Worm (Caenorhabditis elegans): ENCODE results near the gene rheb-1.

Gene rheb-1

DNA sequence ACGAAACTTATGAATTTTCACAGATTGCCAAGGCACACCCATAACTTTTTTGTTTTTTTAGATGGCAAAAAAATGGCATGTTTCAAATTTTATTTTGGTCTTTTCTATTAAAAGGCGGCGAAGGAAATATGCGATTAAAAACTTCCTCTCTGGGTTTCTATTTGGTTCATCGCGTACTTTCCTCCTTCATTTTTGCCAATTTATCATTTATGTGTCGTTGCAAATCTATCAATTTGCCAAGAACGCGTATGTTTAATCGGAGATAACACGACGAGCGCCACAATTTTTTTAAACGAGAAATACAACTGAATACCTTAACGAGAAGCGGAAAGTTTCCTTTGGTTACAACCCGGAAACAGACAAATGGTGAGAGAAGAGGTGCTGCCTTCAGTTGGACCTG is 16.6 kb upstream of the rheb-1 start:
- TF ChIP-seq unc-130 (tag; optimal IDR thresholded peaks at IDR 0.05) (no peak), nhr-77 (tag; optimal IDR thresholded peaks at IDR 0.05) (no peak), skn-1 (tag; optimal IDR thresholded peaks at IDR 0.05) (no peak), ztf-11 (tag; optimal IDR thresholded peaks at IDR 0.05) (no peak), efl-3 (GFP tag; optimal IDR thresholded peaks at IDR 0.05) (no peak), grh-1 (GFP tag; IDR thresholded peaks at IDR 0.05) (no peak)

DNA sequence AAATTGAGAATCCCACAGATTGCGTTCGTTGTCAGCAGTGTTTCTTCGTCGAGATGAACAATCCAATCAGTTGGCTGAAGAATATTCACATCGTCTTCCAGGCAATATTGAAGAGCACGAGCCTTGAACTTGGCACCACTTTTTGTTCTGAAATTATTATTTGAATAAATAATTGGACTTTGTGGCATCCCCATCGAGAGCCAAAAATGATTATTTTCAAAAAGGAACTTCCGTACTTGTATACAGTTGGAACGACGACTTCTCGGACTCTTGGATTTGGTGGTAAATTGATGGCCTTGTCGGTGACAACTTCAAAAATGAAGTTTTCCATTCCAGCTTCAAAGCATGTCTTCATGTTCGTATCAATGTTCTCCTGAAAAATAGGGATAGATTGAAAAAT is 16.2 kb upstream of the rheb-1 start:
- no peak for TF ChIP-seq hpl-2 (GFP tag; optimal IDR thresholded peaks at IDR 0.05)
- TF ChIP-seq fkh-4 (tag; optimal IDR thresholded peaks at IDR 0.05; ENCODE audit: borderline replicate concordance), result no peak
- no peak for TF ChIP-seq C34B4.2 (tag; optimal IDR thresholded peaks at IDR 0.05)

DNA sequence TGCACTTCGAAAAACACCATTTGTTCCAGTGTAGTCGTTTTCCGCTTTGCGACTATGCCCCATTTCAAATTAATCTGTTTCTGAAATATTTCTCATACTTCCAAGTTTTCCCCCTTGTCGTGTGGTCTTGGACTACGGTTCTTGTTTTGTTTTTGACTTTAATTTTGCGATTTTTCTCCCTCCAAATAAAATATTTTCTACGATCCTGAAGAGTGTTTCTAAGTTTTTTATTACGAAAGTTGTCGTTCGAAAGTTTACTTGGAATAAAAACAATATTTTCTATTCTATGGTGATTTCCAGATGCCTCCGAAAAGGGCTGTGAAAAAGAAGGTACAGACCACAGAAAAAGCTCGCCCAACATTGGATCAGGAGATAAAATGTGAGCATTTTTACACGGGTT is 12.0 kb upstream of the rheb-1 start, which contains the start of gene tag-342:
TSS of gene tag-342 (plus strand) at position 301 of the 400 bp plus-strand sequence.
- no peak for TF ChIP-seq pax-3 (tag; optimal IDR thresholded peaks at IDR 0.05)
- TF ChIP-seq nhr-77 (tag; optimal IDR thresholded peaks at IDR 0.05), result no peak
- no peak for TF ChIP-seq nhr-85 (tag)
- TF ChIP-seq zip-4 (GFP tag; optimal IDR thresholded peaks at IDR 0.05), result no peak
- TF ChIP-seq unc-130 (tag; optimal IDR thresholded peaks at IDR 0.05), result no peak
- no peak for TF ChIP-seq pqm-1 (tag; optimal IDR thresholded peaks at IDR 0.05)
- no peak for TF ChIP-seq nhr-71 (tag; optimal IDR thresholded peaks at IDR 0.05)
- no peak for TF ChIP-seq C16A3.4 (tag; optimal IDR thresholded peaks at IDR 0.05)
- no peak for TF ChIP-seq tlp-1 (tag; optimal IDR thresholded peaks at IDR 0.05)
- no peak for TF ChIP-seq ztf-11 (tag; optimal IDR thresholded peaks at IDR 0.05)
- no peak for TF ChIP-seq lir-3 (tag; optimal IDR thresholded peaks at IDR 0.05; ENCODE audit: poor library complexity)
- no peak for TF ChIP-seq ceh-8 (GFP tag; optimal IDR thresholded peaks at IDR 0.05)
- TF ChIP-seq efl-3 (GFP tag; optimal IDR thresholded peaks at IDR 0.05), result no peak
- TF ChIP-seq pag-3 (tag; optimal IDR thresholded peaks at IDR 0.05; ENCODE audit: borderline replicate concordance, insufficient read depth), result no peak
- no peak for TF ChIP-seq irx-1 (tag; optimal IDR thresholded peaks at IDR 0.05)
- TF ChIP-seq snu-23 (GFP tag; optimal IDR thresholded peaks at IDR 0.05), result no peak
- no peak for TF ChIP-seq grh-1 (GFP tag; IDR thresholded peaks at IDR 0.05)

DNA sequence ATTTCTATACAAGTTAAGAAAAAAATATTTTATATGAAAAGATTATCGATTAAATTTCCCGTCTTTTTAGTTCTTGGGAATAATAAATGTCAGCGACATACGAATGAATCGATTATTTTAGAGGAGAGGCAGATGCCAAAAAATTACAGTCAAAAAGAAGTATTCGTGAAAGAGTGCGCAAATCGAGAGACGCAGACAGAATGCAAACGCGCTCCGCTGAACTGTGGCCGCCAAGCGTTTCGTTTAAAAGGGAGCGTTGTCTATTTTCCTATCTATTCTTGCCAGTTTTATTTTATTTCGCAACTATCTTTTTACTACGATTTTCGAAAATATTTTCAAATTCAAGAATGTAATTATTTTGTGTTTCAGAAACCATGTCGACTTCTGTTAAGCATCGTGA is 11.3 kb upstream of the rheb-1 start, which contains the start of gene baf-1:
TSS of gene baf-1 (plus strand) at position 370 of the 400 bp plus-strand sequence.
- TF ChIP-seq dpl-1 (GFP tag; optimal IDR thresholded peaks at IDR 0.05) (peak; percentile 70 to 80 (median 75)), jun-1 (tag; optimal IDR thresholded peaks at IDR 0.05) (peak; percentile 15), pax-3 (tag; optimal IDR thresholded peaks at IDR 0.05) (peak; percentile 19), xbp-1 (tag; optimal IDR thresholded peaks at IDR 0.05) (peak; percentile 65), rnt-1 (tag; optimal IDR thresholded peaks at IDR 0.05) (peak; percentile 83), irx-1 (tag; optimal IDR thresholded peaks at IDR 0.05) (no peak), ceh-63 (GFP tag; optimal IDR thresholded peaks at IDR 0.05) (no peak), fkh-8 (tag; optimal IDR thresholded peaks at IDR 0.05) (peak; percentile 27), unc-130 (tag; optimal IDR thresholded peaks at IDR 0.05) (peak; percentile 12), efl-1 (optimal IDR thresholded peaks at IDR 0.05) (peak; percentile 75 to 77), efl-1 (GFP tag; optimal IDR thresholded peaks at IDR 0.05 in 1 of 2) (peak; percentile 70 to 97), pqm-1 (tag; optimal IDR thresholded peaks at IDR 0.05) (no peak), elt-2 (tag; optimal IDR thresholded peaks at IDR 0.05) (peak; percentile 64), nhr-71 (tag; optimal IDR thresholded peaks at IDR 0.05) (peak; percentile 77), nhr-90 (tag; optimal IDR thresholded peaks at IDR 0.05; ENCODE audit: poor library complexity) (peak; percentile 77), lin-15B (tag; optimal IDR thresholded peaks at IDR 0.05) (peak; percentile 64), mef-2 (tag; optimal IDR thresholded peaks at IDR 0.05) (no peak), efl-3 (GFP tag; optimal IDR thresholded peaks at IDR 0.05) (no peak), vab-15 (tag; optimal IDR thresholded peaks at IDR 0.05) (no peak), elt-3 (tag; optimal IDR thresholded peaks at IDR 0.05) (peak in 1 of 6 experiments; percentile 54), sox-4 (tag; optimal IDR thresholded peaks at IDR 0.05) (peak; percentile 26), tlp-1 (tag; optimal IDR thresholded peaks at IDR 0.05) (no peak), lsy-2 (tag; optimal IDR thresholded peaks at IDR 0.05) (peak; percentile 68 to 83), aha-1 (tag; optimal IDR thresholded peaks at IDR 0.05) (no peak), nhr-76 (tag; optimal IDR thresholded peaks at IDR 0.05) (no peak), ama-1 (optimal IDR thresholded peaks at IDR 0.05) (no peak), F16B12.6 (tag; optimal IDR thresholded peaks at IDR 0.05) (peak; percentile 40), ets-5 (GFP tag; IDR thresholded peaks at IDR 0.05) (no peak), nhr-237 (tag; optimal IDR thresholded peaks at IDR 0.05) (no peak), egl-27 (tag; optimal IDR thresholded peaks at IDR 0.05) (no peak), ceh-82 (tag; optimal IDR thresholded peaks at IDR 0.05) (peak; percentile 18 to 55 (median 29)), hlh-17 (GFP tag; optimal IDR thresholded peaks at IDR 0.05; ENCODE audit: borderline replicate concordance) (no peak), zip-4 (GFP tag; optimal IDR thresholded peaks at IDR 0.05) (no peak)
